Fruit fly (Drosophila melanogaster) whole organism, embryonic: ENCODE data around the gene Or92a.

Experiments
- Atf6 ChIP-seq: fragments of 200-800 bp; sonication (Bioruptor generic); IDR thresholded peaks from 2 replicates; pipeline ENCODE4 v1.3.6; 2022; ENCODE audit warnings: missing biosample characterization, missing genetic modification characterization
- Bgb ChIP-seq: fragments of 200-800 bp; sonication (Bioruptor generic); IDR thresholded peaks from 2 replicates; pipeline ENCODE4 v1.3.6; 2022; ENCODE audit warnings: missing biosample characterization, missing genetic modification characterization; ENCODE audit not compliant: partially characterized antibody
- CG12155 ChIP-seq: fragments of 200-800 bp; sonication (Bioruptor generic); optimal IDR thresholded peaks from 3 replicates; lab custom pipeline; 2016; ENCODE audit warnings: missing biosample characterization, missing genetic modification characterization
- CG12299 ChIP-seq: fragments of 200-800 bp; sonication (Bioruptor generic); optimal IDR thresholded peaks from 2 replicates; lab custom pipeline; 2018; ENCODE audit warnings: missing biosample characterization, mild to moderate bottlenecking, missing genetic modification characterization
- CG13894 ChIP-seq: fragments of 200-800 bp; sonication (Bioruptor generic); optimal IDR thresholded peaks from 3 replicates; lab custom pipeline; 2018; ENCODE audit warnings: missing biosample characterization, mild to moderate bottlenecking, missing genetic modification characterization, moderate library complexity
- CG14014 ChIP-seq: fragments of 200-800 bp; sonication (Bioruptor generic); IDR thresholded peaks from 2 replicates; pipeline ENCODE4 v1.3.6; 2022; ENCODE audit warnings: missing biosample characterization, missing genetic modification characterization
- CG18262 ChIP-seq: fragments of 200-800 bp; optimal IDR thresholded peaks from 3 replicates; lab custom pipeline; 2019; ENCODE audit warnings: missing biosample characterization, mild to moderate bottlenecking, missing genetic modification characterization, moderate library complexity
- CG18599 ChIP-seq: fragments of 200-800 bp; sonication (Bioruptor generic); optimal IDR thresholded peaks from 3 replicates; lab custom pipeline; 2017; ENCODE audit warnings: missing biosample characterization, missing genetic modification characterization, mild to moderate bottlenecking, moderate library complexity, missing genetic modification reagents
- CG2116 ChIP-seq: fragments of 200-800 bp; sonication (Bioruptor generic); optimal IDR thresholded peaks from 3 replicates; lab custom pipeline; 2018; ENCODE audit warnings: missing biosample characterization, mild to moderate bottlenecking, missing genetic modification characterization
- CG3995 ChIP-seq: fragments of 200-800 bp; sonication (Bioruptor generic); optimal IDR thresholded peaks from 3 replicates; lab custom pipeline; 2016; ENCODE audit warnings: missing biosample characterization, missing genetic modification characterization
- CG4328 ChIP-seq: fragments of 200-800 bp; sonication (Bioruptor generic); optimal IDR thresholded peaks from 3 replicates; lab custom pipeline; 2017; ENCODE audit warnings: missing biosample characterization, missing genetic modification reagents, missing genetic modification characterization
- CG4424 ChIP-seq: fragments of 200-800 bp; sonication (Bioruptor generic); optimal IDR thresholded peaks from 3 replicates; lab custom pipeline; 2016; ENCODE audit warnings: missing biosample characterization, missing genetic modification characterization
- CG5180 ChIP-seq: fragments of 200-800 bp; sonication (Bioruptor generic); optimal IDR thresholded peaks from 3 replicates; lab custom pipeline; 2017; ENCODE audit warnings: missing biosample characterization, missing genetic modification characterization, mild to moderate bottlenecking, moderate library complexity, missing genetic modification reagents
- CG5953 ChIP-seq: fragments of 200-800 bp; sonication (Bioruptor generic); IDR thresholded peaks from 2 replicates; pipeline ENCODE4 v1.3.6; 2022; ENCODE audit warnings: missing biosample characterization, missing genetic modification characterization
- CG6683 ChIP-seq: fragments of 200-800 bp; sonication (Bioruptor generic); optimal IDR thresholded peaks from 2 replicates; lab custom pipeline; 2017; ENCODE audit warnings: missing biosample characterization, mild to moderate bottlenecking, missing genetic modification characterization, missing genetic modification reagents
- CG8089 ChIP-seq: fragments of 200-800 bp; sonication (Bioruptor generic); optimal IDR thresholded peaks from 3 replicates; lab custom pipeline; 2016; ENCODE audit warnings: missing biosample characterization, missing genetic modification characterization
- CG8765 ChIP-seq: fragments of 200-800 bp; sonication (Bioruptor generic); IDR thresholded peaks from 2 replicates; pipeline ENCODE4 v1.3.6; 2022; ENCODE audit warnings: missing biosample characterization, missing genetic modification characterization
- CHES-1-like ChIP-seq: fragments of 200-800 bp; sonication (Bioruptor generic); optimal IDR thresholded peaks from 2 replicates; lab custom pipeline; 2016; ENCODE audit warnings: missing biosample characterization, missing genetic modification characterization
- Camta ChIP-seq: fragments of 200-800 bp; sonication (Bioruptor generic); optimal IDR thresholded peaks from 2 replicates; lab custom pipeline; 2016; ENCODE audit warnings: missing biosample characterization, missing genetic modification characterization
- HHEX ChIP-seq: fragments of 200-800 bp; sonication (Bioruptor generic); optimal IDR thresholded peaks from 3 replicates; lab custom pipeline; 2017; ENCODE audit warnings: missing biosample characterization, mild to moderate bottlenecking, missing genetic modification characterization, missing genetic modification reagents
- HLHmδ ChIP-seq: fragments of 200-800 bp; sonication (Bioruptor generic); optimal IDR thresholded peaks from 2 replicates; lab custom pipeline; 2018; ENCODE audit warnings: missing biosample characterization, mild to moderate bottlenecking, missing genetic modification characterization, moderate library complexity
- Neu2 ChIP-seq: fragments of 200-800 bp; sonication (Bioruptor generic); optimal IDR thresholded peaks from 3 replicates; lab custom pipeline; 2016; ENCODE audit warnings: missing biosample characterization, missing genetic modification characterization, borderline replicate concordance
- Opbp ChIP-seq: fragments of 200-800 bp; sonication (Bioruptor generic); IDR thresholded peaks from 3 replicates; pipeline ENCODE4 v1.3.6; 2022; ENCODE audit warnings: missing biosample characterization, missing genetic modification characterization; ENCODE audit not compliant: partially characterized antibody
- Optix ChIP-seq: fragments of 200-800 bp; sonication (Bioruptor generic); IDR thresholded peaks from 3 replicates; pipeline ENCODE4 v1.3.6; 2022; ENCODE audit warnings: missing biosample characterization, missing genetic modification characterization
- Tbp ChIP-seq: fragments of >200 bp; optimal IDR thresholded peaks from 2 replicates; lab custom pipeline; 2018; ENCODE audit warnings: missing biosample characterization, missing genetic modification characterization
- Xrp1 ChIP-seq: fragments of 200-800 bp; sonication (Bioruptor generic); IDR thresholded peaks from 2 replicates; pipeline ENCODE4 v1.3.6; 2022; ENCODE audit warnings: missing biosample characterization, missing genetic modification characterization
- abd-A ChIP-seq: fragments of 200-800 bp; sonication (Bioruptor generic); optimal IDR thresholded peaks from 3 replicates; lab custom pipeline; 2019; ENCODE audit warnings: missing biosample characterization, mild to moderate bottlenecking, missing genetic modification characterization, moderate library complexity
- amos ChIP-seq: fragments of 200-800 bp; sonication (Bioruptor generic); IDR thresholded peaks from 2 replicates; pipeline ENCODE4 v1.3.6; 2022; ENCODE audit warnings: missing biosample characterization, missing genetic modification characterization; ENCODE audit not compliant: partially characterized antibody
- chif ChIP-seq, 2 experiments: fragments of 200-800 bp; sonication (Bioruptor generic); optimal IDR thresholded peaks; 3 replicates each; lab custom pipeline; 2016; ENCODE audit warnings: missing biosample characterization in 2 of 2, missing genetic modification characterization in 2 of 2
- crp ChIP-seq, 2 experiments: fragments of 200-800 bp; sonication (Bioruptor generic); optimal IDR thresholded peaks; 2 replicates in 1 of 2; 3 replicates in 1 of 2; lab custom pipeline; 2017; ENCODE audit warnings: missing biosample characterization in 2 of 2, missing genetic modification characterization in 2 of 2, mild to moderate bottlenecking in 1 of 2, moderate library complexity in 1 of 2
- cwo ChIP-seq: fragments of 200-800 bp; sonication (Bioruptor generic); optimal IDR thresholded peaks from 3 replicates; lab custom pipeline; 2017; ENCODE audit warnings: missing biosample characterization, missing genetic modification characterization, mild to moderate bottlenecking, moderate library complexity, missing genetic modification reagents
- fd3F ChIP-seq: fragments of 200-800 bp; sonication (Bioruptor generic); optimal IDR thresholded peaks from 2 replicates; lab custom pipeline; 2018; ENCODE audit warnings: missing biosample characterization, mild to moderate bottlenecking, missing genetic modification characterization, moderate library complexity
- fd96Cb ChIP-seq: fragments of 200-800 bp; sonication (Bioruptor generic); optimal IDR thresholded peaks from 2 replicates; lab custom pipeline; 2018; ENCODE audit warnings: missing biosample characterization, mild to moderate bottlenecking, missing genetic modification characterization, moderate library complexity
- gce ChIP-seq: fragments of 200-800 bp; sonication (Bioruptor generic); IDR thresholded peaks from 3 replicates; pipeline ENCODE4 v1.3.6; 2022; ENCODE audit warnings: missing biosample characterization, missing genetic modification characterization
- lilli ChIP-seq: fragments of 200-800 bp; sonication (Bioruptor generic); optimal IDR thresholded peaks from 3 replicates; lab custom pipeline; 2016; ENCODE audit warnings: missing biosample characterization, missing genetic modification characterization
- prd ChIP-seq, 3 experiments: fragments of >200 bp in 2 of 3; fragments of 200-800 bp in 1 of 3; sonication (Bioruptor generic) in 1 of 3; optimal IDR thresholded peaks in 2 of 3; IDR thresholded peaks in 1 of 3; 2 replicates in 2 of 3; 3 replicates in 1 of 3; pipeline versions ENCODE4 v1.3.6 to Lab custom; 2017 to 2022; ENCODE audit warnings: missing biosample characterization in 1 of 3, missing genetic modification characterization in 1 of 3
- repo ChIP-seq: fragments of 200-800 bp; sonication (Bioruptor generic); optimal IDR thresholded peaks from 2 replicates; lab custom pipeline; 2016; ENCODE audit warnings: missing biosample characterization, missing genetic modification characterization
- shn ChIP-seq: fragments of 200-800 bp; sonication (Bioruptor generic); optimal IDR thresholded peaks from 3 replicates; lab custom pipeline; 2016; ENCODE audit warnings: missing biosample characterization, missing genetic modification characterization
- sima ChIP-seq: fragments of 200-800 bp; sonication (Bioruptor generic); optimal IDR thresholded peaks from 2 replicates; lab custom pipeline; 2016; ENCODE audit warnings: missing biosample characterization, missing genetic modification characterization
- sisA ChIP-seq: fragments of 200-800 bp; sonication (Bioruptor generic); IDR thresholded peaks from 2 replicates; pipeline ENCODE4 v1.3.6; 2022; ENCODE audit warnings: missing biosample characterization, missing genetic modification characterization
- sob ChIP-seq: fragments of 200-800 bp; sonication (Bioruptor generic); IDR thresholded peaks from 2 replicates; pipeline ENCODE4 v1.3.6; 2022; ENCODE audit warnings: missing biosample characterization, missing genetic modification characterization
- tap ChIP-seq: fragments of 200-800 bp; optimal IDR thresholded peaks from 3 replicates; lab custom pipeline; 2019; ENCODE audit warnings: missing biosample characterization, mild to moderate bottlenecking, missing genetic modification characterization, moderate library complexity
- tll ChIP-seq, 2 experiments: fragments of 200-800 bp in 1 of 2; fragments of >200 bp in 1 of 2; sonication (Bioruptor generic) in 1 of 2; optimal IDR thresholded peaks; 2 replicates each; lab custom pipeline; 2017 to 2019; ENCODE audit warnings: missing biosample characterization in 2 of 2, missing genetic modification characterization in 2 of 2, mild to moderate bottlenecking in 1 of 2, moderate library complexity in 1 of 2
- vvl ChIP-seq: fragments of 200-800 bp; sonication (Bioruptor generic); IDR thresholded peaks from 2 replicates; pipeline ENCODE4 v1.3.6; 2022; ENCODE audit warnings: missing biosample characterization, missing genetic modification characterization
- wek ChIP-seq: fragments of 200-800 bp; sonication (Bioruptor generic); optimal IDR thresholded peaks from 3 replicates; lab custom pipeline; 2018; ENCODE audit warnings: missing biosample characterization, mild to moderate bottlenecking, missing genetic modification characterization, moderate library complexity
- zf30C ChIP-seq: fragments of 200-800 bp; sonication (Bioruptor generic); optimal IDR thresholded peaks from 3 replicates; lab custom pipeline; 2018; ENCODE audit warnings: missing biosample characterization, mild to moderate bottlenecking, missing genetic modification characterization
- zfh2 ChIP-seq: fragments of 200-800 bp; sonication (Bioruptor generic); optimal IDR thresholded peaks from 2 replicates; lab custom pipeline; 2016; ENCODE audit warnings: missing biosample characterization, missing genetic modification characterization

Gene Or92a

DNA sequence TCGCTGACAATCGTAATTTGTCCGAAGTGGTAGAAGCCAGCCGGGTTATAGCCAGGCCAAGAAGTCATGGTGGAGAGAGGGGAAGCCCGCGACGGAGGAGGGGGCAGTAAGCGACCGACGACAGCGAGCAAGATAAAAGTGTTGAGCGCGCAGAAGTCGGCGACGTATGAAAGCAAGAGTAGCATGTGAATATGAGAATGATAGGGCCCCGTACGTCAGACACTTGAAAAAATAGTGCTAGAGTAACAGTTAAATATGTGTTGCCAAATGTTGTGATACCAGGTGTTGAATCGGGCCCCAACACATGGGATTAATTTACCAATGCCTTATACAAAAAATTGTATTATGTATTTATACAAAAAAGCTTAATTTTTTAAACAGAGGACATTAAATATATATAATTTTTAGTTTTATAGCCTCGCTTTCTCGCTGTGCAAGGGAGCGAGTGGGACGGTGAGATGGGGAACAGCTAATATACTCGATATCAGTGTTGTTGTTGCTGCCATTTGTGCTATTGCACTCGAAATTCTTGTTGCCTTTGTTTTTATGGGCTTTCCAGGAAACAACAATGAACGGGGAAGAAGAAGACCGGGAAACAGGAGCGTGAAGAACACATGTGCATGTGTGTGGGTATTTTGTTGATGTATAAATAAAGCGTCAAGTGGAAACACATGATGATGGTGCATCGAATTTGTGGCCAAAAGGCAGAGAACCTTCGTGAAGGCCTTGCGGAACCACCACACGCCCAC lies 45.4 kb downstream of the Or92a start (continued):
- TF ChIP-seq CG8089 (GFP tag; lab: Kevin White, UChicago) (no peak), CG3995 (GFP tag; lab: Kevin White, UChicago) (peak; percentile 72), Camta (GFP tag; lab: Kevin White, UChicago) (no peak), crp (GFP tag; optimal IDR thresholded peaks at IDR 0.05; lab: Kevin White, UChicago) (peak in 1 of 2 experiments; percentile 21), Optix (GFP tag; lab: Robert Waterston, UW) (peak; percentile 78), zf30C (GFP tag; lab: Kevin White, UChicago) (peak; percentile 97), tap (tag; lab: Kevin White, UChicago) (peak; percentile 80), sima (GFP tag; lab: Kevin White, UChicago) (no peak), CG8765 (no peak; the same call in 1 of the 2 replicates), repo (GFP tag; lab: Kevin White, UChicago) (no peak), fd96Cb (tag; lab: Kevin White, UChicago) (peak; percentile 88), lilli (GFP tag; lab: Kevin White, UChicago) (peak; percentile 81), CG6683 (GFP tag; lab: Kevin White, UChicago) (peak; percentile 66), chif (GFP tag; optimal IDR thresholded peaks at IDR 0.05; lab: Kevin White, UChicago) (peak in 1 of 2 experiments; percentile 52), CG12299 (tag; lab: Kevin White, UChicago) (peak; percentile 37), sisA (GFP tag; lab: Robert Waterston, UW) (peak; percentile 85), HLHmδ (GFP tag; lab: Kevin White, UChicago) (no peak), wek (GFP tag; lab: Kevin White, UChicago) (no peak), sob (GFP tag; lab: Robert Waterston, UW) (peak; percentile 84), tll (GFP tag; optimal IDR thresholded peaks at IDR 0.05; lab: Kevin White, UChicago) (peak in 1 of 2 experiments; percentile 93), CG4328 (GFP tag; lab: Kevin White, UChicago) (peak; percentile 73), HHEX (GFP tag; lab: Kevin White, UChicago) (peak; percentile 88), CG12155 (GFP tag; lab: Kevin White, UChicago) (peak; percentile 78), CG18599 (GFP tag; lab: Kevin White, UChicago) (peak; percentile 92), Neu2 (GFP tag; lab: Kevin White, UChicago) (no peak), Xrp1 (GFP tag; lab: Robert Waterston, UW) (peak; percentile 87), Bgb (GFP tag; lab: Robert Waterston, UW) (peak; percentile 35; the same call in 1 of the 2 replicates), vvl (peak; percentile 90), gce (GFP tag; lab: Robert Waterston, UW) (0 out of 3 replicates have a peak, but pooled peaks have one; percentile 20), CG13894 (peak; percentile 82), amos (GFP tag; lab: Robert Waterston, UW) (peak; percentile 32; the same call in 1 of the 2 replicates), CG18262 (tag; lab: Kevin White, UChicago) (peak; percentile 91), abd-A (tag; lab: Kevin White, UChicago) (no peak), CG2116 (GFP tag; lab: Kevin White, UChicago) (peak; percentile 40), CG5180 (peak; percentile 89), Atf6 (GFP tag; lab: Robert Waterston, UW) (peak; percentile 87), CG4424 (peak; percentile 89), Tbp (GFP tag; lab: Kevin White, UChicago) (no peak), Opbp (GFP tag; lab: Robert Waterston, UW) (no peak), CG14014 (GFP tag; lab: Robert Waterston, UW) (peak; percentile 85), CG5953 (GFP tag; lab: Robert Waterston, UW) (peak; percentile 64), shn (peak; percentile 21), CHES-1-like (no peak), cwo (peak; percentile 92), fd3F (GFP tag; lab: Kevin White, UChicago) (peak; percentile 77), prd (optimal IDR thresholded peaks at IDR 0.05; lab: Kevin White, UChicago) (no peak), prd (GFP tag; IDR thresholded peaks at IDR 0.05; lab: Robert Waterston, UW) (peak; percentile 87), zfh2 (GFP tag; lab: Kevin White, UChicago) (peak; percentile 14)
